Worm (Caenorhabditis elegans) whole organism, midembryonic: ENCODE data around the gene D2045.7.

ENCODE experiments used
- flt-1 ChIP-seq: fragments of 200-800 bp; sonication (Bioruptor generic); IDR thresholded peaks from 2 replicates; pipeline ENCODE4 v1.3.6; 2022; ENCODE audit warnings: missing genetic modification characterization, missing compliant biosample characterization
- ztf-23 ChIP-seq: fragments of 200-800 bp; sonication (Bioruptor generic); IDR thresholded peaks from 2 replicates; pipeline ENCODE4 v1.3.6; 2022; ENCODE audit warnings: missing genetic modification reagents, missing genetic modification characterization, missing compliant biosample characterization

DNA sequence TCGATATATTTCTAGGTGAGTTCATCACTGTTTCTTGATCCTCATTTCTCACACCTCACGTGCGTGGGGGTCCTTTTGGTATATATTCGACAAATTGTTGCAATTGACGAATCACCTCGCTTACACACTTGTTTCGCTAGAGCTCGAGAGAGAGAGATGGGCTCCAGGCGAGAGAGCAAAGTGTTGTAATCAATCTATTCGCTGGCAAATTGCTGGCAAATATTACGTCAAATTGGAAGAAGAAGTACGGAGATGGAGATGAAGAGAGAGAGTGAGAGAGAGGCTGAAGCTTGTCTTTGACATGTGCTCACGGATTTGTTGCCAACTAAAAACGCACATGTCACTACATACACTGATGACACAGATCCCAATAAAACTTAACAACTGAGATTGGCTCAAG lies 46.6 kb downstream of the D2045.7 start:
- TF ChIP-seq flt-1 (GFP tag; lab: Robert Waterston, UW) (no peak), ztf-23 (GFP tag; lab: Robert Waterston, UW) (no peak)
